Fruit fly (Drosophila melanogaster): ENCODE results near the gene m.

m gene

dm6 chrX:11715937-11716730 lies 37.9 kb upstream of the m start (continued):
- TF ChIP-seq odd (GFP tag; optimal IDR thresholded peaks at IDR 0.05): peak; percentile 90
- TF ChIP-seq CG17802 (tag; optimal IDR thresholded peaks at IDR 0.05): peak; percentile 64
- TF ChIP-seq Gug (GFP tag; IDR thresholded peaks at IDR 0.05): peak; percentile 64; the same call in 3 of the 4 replicates
- peak; percentile 83 for TF ChIP-seq Six4 (GFP tag; optimal IDR thresholded peaks at IDR 0.05)
- TF ChIP-seq gsb-n (tag; optimal IDR thresholded peaks at IDR 0.05): peak; percentile 84
- TF ChIP-seq trh (GFP tag; optimal IDR thresholded peaks at IDR 0.05): peak; percentile 69
- peak; percentile 86 for TF ChIP-seq tap (tag; optimal IDR thresholded peaks at IDR 0.05)
- TF ChIP-seq corto (GFP tag; optimal IDR thresholded peaks at IDR 0.05): peak; percentile 70
- peak; percentile 81 for TF ChIP-seq Dek (tag; optimal IDR thresholded peaks at IDR 0.05)
- peak; percentile 94 for TF ChIP-seq CoRest (tag; optimal IDR thresholded peaks at IDR 0.05)
- peak in 1 of 2 experiments; percentile 7 for TF ChIP-seq Trl (optimal IDR thresholded peaks at IDR 0.05)
- TF ChIP-seq Trl (GFP tag; optimal IDR thresholded peaks at IDR 0.05): peak; percentile 66
- peak; percentile 81 for TF ChIP-seq CG34422 (GFP tag; IDR thresholded peaks at IDR 0.05)
- TF ChIP-seq pho (GFP tag; optimal IDR thresholded peaks at IDR 0.05): peak; percentile 92
- TF ChIP-seq Hr51 (GFP tag; optimal IDR thresholded peaks at IDR 0.05): peak; percentile 77 to 88
- no peak for TF ChIP-seq aop (GFP tag; IDR thresholded peaks at IDR 0.05)
- TF ChIP-seq CG31441 (GFP tag; IDR thresholded peaks at IDR 0.05): peak; percentile 85
- peak; percentile 81 for TF ChIP-seq NC2β (GFP tag; optimal IDR thresholded peaks at IDR 0.05)
- peak; percentile 81 for TF ChIP-seq CG32772 (GFP tag; IDR thresholded peaks at IDR 0.05)
- peak; percentile 78 for TF ChIP-seq emc (GFP tag; optimal IDR thresholded peaks at IDR 0.05)
- TF ChIP-seq gem (tag; optimal IDR thresholded peaks at IDR 0.05): peak; percentile 93
- peak; percentile 87 for TF ChIP-seq CG17385 (GFP tag; optimal IDR thresholded peaks at IDR 0.05)
- TF ChIP-seq CG2120 (GFP tag; optimal IDR thresholded peaks at IDR 0.05): peak; percentile 92
- TF ChIP-seq jigr1 (GFP tag; IDR thresholded peaks at IDR 0.05): peak; percentile 72; the same call in 2 of the 3 replicates
- peak; percentile 84 for TF ChIP-seq Atf-2 (GFP tag; optimal IDR thresholded peaks at IDR 0.05)
- TF ChIP-seq Awh (GFP tag; IDR thresholded peaks at IDR 0.05): peak; percentile 60; the same call in 1 of the 2 replicates
- TF ChIP-seq cato (GFP tag; optimal IDR thresholded peaks at IDR 0.05; ENCODE audit: borderline replicate concordance): peak; percentile 74
- TF ChIP-seq CG2199 (GFP tag; IDR thresholded peaks at IDR 0.05): peak; percentile 63; the same call in 2 of the 3 replicates
- peak; percentile 77 for TF ChIP-seq Scr (GFP tag; IDR thresholded peaks at IDR 0.05; ENCODE audit: partially characterized antibody)
- TF ChIP-seq gcm2 (GFP tag; optimal IDR thresholded peaks at IDR 0.05): peak; percentile 61
- peak; percentile 75 for TF ChIP-seq Vsx1 (GFP tag; optimal IDR thresholded peaks at IDR 0.05)
- peak; percentile 74 for TF ChIP-seq trem (tag; optimal IDR thresholded peaks at IDR 0.05)
- peak; percentile 75 for TF ChIP-seq BEAF-32 (GFP tag; optimal IDR thresholded peaks at IDR 0.05)
- TF ChIP-seq Max (GFP tag; optimal IDR thresholded peaks at IDR 0.05): peak; percentile 88
- TF ChIP-seq CG11695 (GFP tag; IDR thresholded peaks at IDR 0.05): peak; percentile 84
- TF ChIP-seq CG33557 (GFP tag; optimal IDR thresholded peaks at IDR 0.05): peak; percentile 87
- TF ChIP-seq CG8478 (optimal IDR thresholded peaks at IDR 0.05): no peak
- peak; percentile 74 for TF ChIP-seq Nf-YC (tag; optimal IDR thresholded peaks at IDR 0.05)
- TF ChIP-seq chif (GFP tag; optimal IDR thresholded peaks at IDR 0.05): peak; percentile 84 to 92
- no peak for TF ChIP-seq Sin3A (optimal IDR thresholded peaks at IDR 0.05)
- TF ChIP-seq ssp (GFP tag; IDR thresholded peaks at IDR 0.05): peak; percentile 71
- peak; percentile 82 to 88 for TF ChIP-seq bsh (GFP tag; optimal IDR thresholded peaks at IDR 0.05)
- peak; percentile 78 for TF ChIP-seq CG1647 (GFP tag; optimal IDR thresholded peaks at IDR 0.05)
- peak; percentile 85 for TF ChIP-seq slp2 (GFP tag; optimal IDR thresholded peaks at IDR 0.05)
- peak; percentile 73; the same call in 1 of the 2 replicates for TF ChIP-seq vvl (GFP tag; IDR thresholded peaks at IDR 0.05)
- peak; percentile 71 for TF ChIP-seq TFAM (GFP tag; optimal IDR thresholded peaks at IDR 0.05)
- peak; percentile 39 for TF ChIP-seq CG17912 (GFP tag; optimal IDR thresholded peaks at IDR 0.05)
- peak; percentile 93 for TF ChIP-seq CG2678 (tag; optimal IDR thresholded peaks at IDR 0.05)
- TF ChIP-seq NfI (GFP tag; optimal IDR thresholded peaks at IDR 0.05): peak; percentile 80
